Worm (Caenorhabditis elegans) whole organism, young adult: ENCODE results near the gene lin-14.

Experiments
- B0336.3 ChIP-seq: fragments of 200-800 bp; sonication (Bioruptor generic); IDR thresholded peaks from 2 replicates; pipeline ENCODE4 v1.3.6; 2022; ENCODE audit warnings: missing genetic modification characterization, missing compliant biosample characterization
- D2030.7 ChIP-seq: fragments of 200-800 bp; sonication (Bioruptor generic); IDR thresholded peaks from 2 replicates; pipeline ENCODE4 v1.3.6; 2022; ENCODE audit warnings: missing genetic modification reagents, missing genetic modification characterization, missing compliant biosample characterization
- F10E7.11 ChIP-seq: sonication (generic microtip); optimal IDR thresholded peaks from 2 replicates; lab custom pipeline; 2017; ENCODE audit warnings: mild to moderate bottlenecking, missing genetic modification characterization, moderate library complexity, missing compliant biosample characterization
- F22D6.2 ChIP-seq: sonication (generic microtip); optimal IDR thresholded peaks from 2 replicates; lab custom pipeline; 2016; ENCODE audit warnings: mild to moderate bottlenecking, missing genetic modification characterization, missing compliant biosample characterization
- F49E8.2 ChIP-seq: sonication (generic microtip); optimal IDR thresholded peaks from 3 replicates; lab custom pipeline; 2017; ENCODE audit warnings: missing genetic modification characterization, mild to moderate bottlenecking, missing compliant biosample characterization, antibody characterized with exemption, moderate library complexity; ENCODE audit not compliant: insufficient read depth
- F55B11.4 ChIP-seq: sonication (generic microtip); optimal IDR thresholded peaks from 2 replicates; lab custom pipeline; 2016; ENCODE audit warnings: missing compliant biosample characterization, missing genetic modification characterization, borderline replicate concordance; ENCODE audit not compliant: insufficient read depth
- Y79H2A.3 ChIP-seq: fragments of 200-800 bp; sonication (Bioruptor generic); conservative IDR thresholded peaks from 2 replicates; pipeline ENCODE4 v1.3.6; 2022; ENCODE audit warnings: missing genetic modification reagents, missing genetic modification characterization, missing compliant biosample characterization
- ZK185.1 ChIP-seq: sonication (generic microtip); optimal IDR thresholded peaks from 2 replicates; lab custom pipeline; 2016; ENCODE audit warnings: mild to moderate bottlenecking, missing genetic modification characterization, missing compliant biosample characterization; ENCODE audit not compliant: poor library complexity, severe bottlenecking
- attf-5 ChIP-seq: fragments of 200-800 bp; sonication (Bioruptor generic); optimal IDR thresholded peaks from 2 replicates; lab custom pipeline; 2018; ENCODE audit warnings: mild to moderate bottlenecking, missing genetic modification characterization, missing compliant biosample characterization
- attf-6 ChIP-seq: fragments of 200-800 bp; sonication (Bioruptor generic); IDR thresholded peaks from 2 replicates; pipeline ENCODE4 v1.3.6; 2022; ENCODE audit warnings: missing genetic modification reagents, missing genetic modification characterization, missing compliant biosample characterization
- bed-2 ChIP-seq: fragments of 200-800 bp; sonication (Bioruptor generic); IDR thresholded peaks from 2 replicates; pipeline ENCODE4 v1.3.6; 2022; ENCODE audit warnings: missing genetic modification reagents, missing genetic modification characterization, missing compliant biosample characterization
- ccch-3 ChIP-seq: fragments of 200-800 bp; sonication (Bioruptor generic); optimal IDR thresholded peaks from 2 replicates; lab custom pipeline; 2018; ENCODE audit warnings: mild to moderate bottlenecking, missing genetic modification characterization, missing compliant biosample characterization
- cebp-1 ChIP-seq, 2 experiments: fragments of 200-800 bp in 1 of 2; sonication (Bioruptor generic) in 1 of 2; sonication (generic microtip) in 1 of 2; IDR thresholded peaks in 1 of 2; optimal IDR thresholded peaks in 1 of 2; 2 replicates each; pipeline versions ENCODE4 v1.3.6 to Lab custom; 2017 to 2022; ENCODE audit warnings: missing compliant biosample characterization in 2 of 2, missing genetic modification characterization in 2 of 2, mild to moderate bottlenecking in 1 of 2, missing genetic modification reagents in 1 of 2, moderate library complexity in 1 of 2
- ceh-100 ChIP-seq: fragments of 200-800 bp; sonication (Bioruptor generic); IDR thresholded peaks from 2 replicates; pipeline ENCODE4 v1.3.6; 2022; ENCODE audit warnings: missing genetic modification reagents, missing genetic modification characterization, missing compliant biosample characterization
- ceh-40 ChIP-seq: fragments of 200-800 bp; sonication (Bioruptor generic); IDR thresholded peaks from 2 replicates; pipeline ENCODE4 v1.3.6; 2022; ENCODE audit warnings: missing genetic modification characterization, missing compliant biosample characterization
- ceh-58 ChIP-seq: fragments of 200-800 bp; sonication (Bioruptor generic); IDR thresholded peaks from 2 replicates; pipeline ENCODE4 v1.3.6; 2022; ENCODE audit warnings: missing genetic modification characterization, missing compliant biosample characterization
- ceh-79 ChIP-seq: sonication (generic microtip); optimal IDR thresholded peaks from 2 replicates; lab custom pipeline; 2017; ENCODE audit warnings: mild to moderate bottlenecking, missing genetic modification characterization, missing compliant biosample characterization
- chd-7 ChIP-seq: sonication (generic microtip); optimal IDR thresholded peaks from 2 replicates; lab custom pipeline; 2016; ENCODE audit warnings: mild to moderate bottlenecking, missing genetic modification characterization, moderate library complexity, missing compliant biosample characterization
- die-1 ChIP-seq: sonication (generic microtip); optimal IDR thresholded peaks from 2 replicates; lab custom pipeline; 2016; ENCODE audit warnings: missing genotype, mild to moderate bottlenecking, missing genetic modification characterization, missing compliant biosample characterization
- dox-1 ChIP-seq: fragments of 200-800 bp; sonication (Bioruptor generic); IDR thresholded peaks from 2 replicates; pipeline ENCODE4 v1.3.6; 2022; ENCODE audit warnings: missing genetic modification reagents, missing genetic modification characterization, missing compliant biosample characterization
- egl-18 ChIP-seq: fragments of 200-800 bp; sonication (Bioruptor generic); IDR thresholded peaks from 2 replicates; pipeline ENCODE4 v1.3.6; 2022; ENCODE audit warnings: missing genetic modification reagents, missing genetic modification characterization, missing compliant biosample characterization
- ets-4 ChIP-seq: fragments of 200-800 bp; sonication (Bioruptor generic); optimal IDR thresholded peaks from 2 replicates; lab custom pipeline; 2018; ENCODE audit warnings: mild to moderate bottlenecking, missing genetic modification characterization, missing compliant biosample characterization
- him-1 ChIP-seq: sonication (generic microtip); optimal IDR thresholded peaks from 2 replicates; lab custom pipeline; 2016; ENCODE audit warnings: missing genotype, missing genetic modification reagents, missing genetic modification characterization, missing compliant biosample characterization
- hsf-1 ChIP-seq: fragments of 200-800 bp; sonication (Bioruptor generic); IDR thresholded peaks from 2 replicates; pipeline ENCODE4 v1.3.6; 2022; ENCODE audit warnings: missing genetic modification reagents, missing genetic modification characterization, missing compliant biosample characterization
- let-526 ChIP-seq: fragments of 200-800 bp; sonication (Bioruptor generic); IDR thresholded peaks from 2 replicates; pipeline ENCODE4 v1.3.6; 2022; ENCODE audit warnings: missing genetic modification reagents, missing genetic modification characterization, missing compliant biosample characterization
- madf-6 ChIP-seq: fragments of 200-800 bp; sonication (Bioruptor generic); IDR thresholded peaks from 2 replicates; pipeline ENCODE4 v1.3.6; 2022; ENCODE audit warnings: missing genetic modification reagents, missing genetic modification characterization, missing compliant biosample characterization
- madf-8 ChIP-seq: fragments of 200-800 bp; sonication (Bioruptor generic); conservative IDR thresholded peaks from 2 replicates; pipeline ENCODE4 v1.3.6; 2022; ENCODE audit warnings: missing genetic modification reagents, missing genetic modification characterization, missing compliant biosample characterization
- nfya-1 ChIP-seq: sonication (generic microtip); optimal IDR thresholded peaks from 2 replicates; lab custom pipeline; 2017; ENCODE audit warnings: antibody characterized with exemption, missing compliant biosample characterization, missing genetic modification characterization, borderline replicate concordance; ENCODE audit not compliant: insufficient read depth
- nhr-179 ChIP-seq: sonication (generic microtip); optimal IDR thresholded peaks from 2 replicates; lab custom pipeline; 2016; ENCODE audit warnings: mild to moderate bottlenecking, missing genetic modification characterization, missing compliant biosample characterization
- nhr-80 ChIP-seq: sonication (generic microtip); optimal IDR thresholded peaks from 2 replicates; lab custom pipeline; 2016; ENCODE audit warnings: missing genetic modification characterization, missing compliant biosample characterization
- nhr-90 ChIP-seq: sonication (generic microtip); optimal IDR thresholded peaks from 2 replicates; lab custom pipeline; 2016; ENCODE audit warnings: missing genotype, mild to moderate bottlenecking, missing genetic modification characterization, missing compliant biosample characterization
- pbrm-1 ChIP-seq: fragments of 200-800 bp; sonication (Bioruptor generic); IDR thresholded peaks from 2 replicates; pipeline ENCODE4 v1.3.6; 2022; ENCODE audit warnings: missing genetic modification reagents, missing genetic modification characterization, missing compliant biosample characterization
- rcor-1 ChIP-seq: fragments of 200-800 bp; sonication (Bioruptor generic); IDR thresholded peaks from 2 replicates; pipeline ENCODE4 v1.3.6; 2022; ENCODE audit warnings: missing genetic modification reagents, missing genetic modification characterization, missing compliant biosample characterization
- repo-1 ChIP-seq: sonication (generic microtip); optimal IDR thresholded peaks from 2 replicates; lab custom pipeline; 2017; ENCODE audit warnings: mild to moderate bottlenecking, missing genetic modification characterization, missing compliant biosample characterization
- rpc-1 ChIP-seq, 2 experiments: fragments of 150-350 bp in 1 of 2; sonication (generic microtip) in 1 of 2; optimal IDR thresholded peaks; 2 replicates each; lab custom pipeline; 2014 to 2018; ENCODE audit warnings: missing biosample characterization in 1 of 2, missing genetic modification characterization in 1 of 2, missing genetic modification reagents in 1 of 2, missing genotype in 1 of 2
- sea-2 ChIP-seq: fragments of 200-800 bp; sonication (Bioruptor generic); IDR thresholded peaks from 2 replicates; pipeline ENCODE4 v1.3.6; 2022; ENCODE audit warnings: missing genetic modification characterization, missing compliant biosample characterization
- snpc-1.3 ChIP-seq: sonication (generic microtip); optimal IDR thresholded peaks from 2 replicates; lab custom pipeline; 2017; ENCODE audit warnings: missing genetic modification characterization, mild to moderate bottlenecking, missing compliant biosample characterization, antibody characterized with exemption, moderate library complexity, missing genotype, missing genetic modification reagents; ENCODE audit not compliant: insufficient read depth
- snpc-3.4 ChIP-seq: sonication (generic microtip); optimal IDR thresholded peaks from 2 replicates; lab custom pipeline; 2017; ENCODE audit warnings: missing genetic modification characterization, mild to moderate bottlenecking, missing compliant biosample characterization, antibody characterized with exemption, moderate library complexity, missing genotype, missing genetic modification reagents
- snpc-4 ChIP-seq, 5 experiments: fragments of 150-350 bp in 1 of 5; sonication (generic microtip) in 4 of 5; optimal IDR thresholded peaks; 2 replicates each; lab custom pipeline; 2014 to 2018; ENCODE audit warnings: missing genetic modification characterization in 5 of 5, missing biosample characterization in 3 of 5, antibody characterized with exemption in 2 of 5, mild to moderate bottlenecking in 2 of 5, missing compliant biosample characterization in 2 of 5, missing genotype in 2 of 5, moderate library complexity in 2 of 5, missing genetic modification reagents in 1 of 5
- somi-1 ChIP-seq: fragments of 200-800 bp; sonication (Bioruptor generic); optimal IDR thresholded peaks from 2 replicates; lab custom pipeline; 2018; ENCODE audit warnings: mild to moderate bottlenecking, missing genetic modification characterization, missing compliant biosample characterization
- tlf-1 ChIP-seq: fragments of 200-800 bp; sonication (Bioruptor generic); optimal IDR thresholded peaks from 2 replicates; lab custom pipeline; 2018; ENCODE audit warnings: mild to moderate bottlenecking, missing genetic modification characterization, missing compliant biosample characterization
- zfh-2 ChIP-seq: fragments of 200-800 bp; sonication (Bioruptor generic); conservative IDR thresholded peaks from 2 replicates; pipeline ENCODE4 v1.3.6; 2022; ENCODE audit warnings: missing genetic modification reagents, missing genetic modification characterization, missing compliant biosample characterization
- ztf-28 ChIP-seq: fragments of 200-800 bp; sonication (Bioruptor generic); IDR thresholded peaks from 2 replicates; pipeline ENCODE4 v1.3.6; 2022; ENCODE audit warnings: missing genetic modification reagents, missing genetic modification characterization, missing compliant biosample characterization

Gene lin-14

DNA sequence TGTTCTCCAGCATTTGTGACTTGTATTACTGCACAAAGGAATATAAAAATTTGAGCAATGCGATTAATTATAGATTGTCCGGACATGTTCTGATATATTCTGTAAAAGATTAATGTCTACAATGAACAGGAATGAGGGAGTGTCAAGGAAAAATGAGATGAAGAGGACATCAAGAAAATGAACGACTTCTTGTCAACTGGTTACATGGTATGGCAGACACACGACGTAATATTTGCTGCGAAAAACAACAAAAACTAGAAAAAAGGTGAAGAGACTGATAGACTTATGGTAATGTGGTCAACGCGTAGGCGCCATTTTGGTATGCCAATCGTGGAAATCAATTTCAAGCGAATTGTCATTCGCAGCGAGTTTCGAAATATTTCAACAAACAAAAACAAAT is 18.8 kb upstream of the lin-14 start, which contains the start of gene igeg-2:
Gene igeg-2, minus strand, starts transcription at position 101 of the 400 bp plus-strand sequence.
- TF ChIP-seq F10E7.11, result no peak
- no peak for TF ChIP-seq F55B11.4 (tag; lab: Kevin White, UChicago)
- no peak for TF ChIP-seq snpc-3.4 (tag; lab: Kevin White, UChicago)
- TF ChIP-seq D2030.7 (GFP tag; lab: Robert Waterston, UW), result no peak
- TF ChIP-seq ceh-79 (tag; lab: Kevin White, UChicago), result no peak
- no peak for TF ChIP-seq egl-18 (GFP tag; lab: Robert Waterston, UW)
- no peak for TF ChIP-seq chd-7 (tag; lab: Kevin White, UChicago)
- TF ChIP-seq repo-1, result no peak
- TF ChIP-seq hsf-1 (GFP tag; lab: Robert Waterston, UW), result no peak
- no peak for TF ChIP-seq ccch-3
- TF ChIP-seq attf-5 (GFP tag; lab: Kevin White, UChicago), result no peak
- no peak for TF ChIP-seq F22D6.2 (tag; lab: Kevin White, UChicago)
- no peak for TF ChIP-seq ceh-40
- no peak for TF ChIP-seq pbrm-1
- no peak for TF ChIP-seq ceh-58 (GFP tag; lab: Robert Waterston, UW)
- TF ChIP-seq B0336.3 (GFP tag; lab: Robert Waterston, UW), result no peak

DNA sequence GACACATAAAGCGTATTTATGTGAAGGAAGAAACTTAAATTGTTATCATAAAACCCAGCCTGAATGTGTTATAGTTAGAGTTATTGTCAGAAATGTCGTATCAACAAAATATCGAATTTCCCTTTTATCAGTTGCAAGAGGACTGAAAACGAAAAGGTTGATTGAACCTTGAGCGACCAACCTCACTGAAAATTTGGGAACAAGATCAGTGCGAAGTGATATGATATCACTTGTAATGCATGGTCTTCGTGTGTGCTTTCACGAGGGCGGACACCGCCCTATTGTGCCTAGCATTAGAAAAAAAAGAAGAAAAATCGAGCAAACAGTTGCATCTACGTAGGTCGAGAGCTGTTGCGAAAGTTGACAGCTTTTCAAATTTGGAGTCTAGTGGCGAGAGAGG is 17.7 kb upstream of the lin-14 start:
- TF ChIP-seq ets-4 (GFP tag; lab: Kevin White, UChicago) (peak; percentile 43), nfya-1 (tag; lab: Kevin White, UChicago) (no peak), bed-2 (GFP tag; lab: Robert Waterston, UW) (no peak), snpc-1.3 (tag; lab: Kevin White, UChicago) (no peak), rcor-1 (GFP tag; lab: Robert Waterston, UW) (no peak), nhr-80 (tag; lab: Kevin White, UChicago) (peak; percentile 85), Y79H2A.3 (GFP tag; lab: Robert Waterston, UW) (no peak), nhr-179 (tag; lab: Kevin White, UChicago) (no peak), zfh-2 (GFP tag; lab: Robert Waterston, UW) (no peak), rpc-1 (optimal IDR thresholded peaks at IDR 0.05; lab: Kevin White, UChicago) (no peak), rpc-1 (tag; optimal IDR thresholded peaks at IDR 0.05; lab: Kevin White, UChicago) (no peak), pbrm-1 (0 out of 2 replicates have a peak, but pooled peaks have one; percentile 24), madf-6 (GFP tag; lab: Robert Waterston, UW) (no peak), ZK185.1 (no peak), attf-6 (GFP tag; lab: Robert Waterston, UW) (no peak), dox-1 (GFP tag; lab: Robert Waterston, UW) (peak; percentile 29; the same call in 1 of the 2 replicates), cebp-1 (GFP tag; IDR thresholded peaks at IDR 0.05; lab: Robert Waterston, UW) (no peak), cebp-1 (tag; optimal IDR thresholded peaks at IDR 0.05; lab: Kevin White, UChicago) (peak; percentile 72), ztf-28 (no peak), him-1 (tag; lab: Kevin White, UChicago) (no peak), F55B11.4 (tag; lab: Kevin White, UChicago) (no peak), die-1 (tag; lab: Kevin White, UChicago) (no peak), nhr-90 (tag; lab: Kevin White, UChicago) (no peak), ceh-100 (no peak), sea-2 (GFP tag; lab: Robert Waterston, UW) (no peak), snpc-4 (GFP tag; optimal IDR thresholded peaks at IDR 0.05; lab: Kevin White, UChicago) (no peak), snpc-4 (tag; optimal IDR thresholded peaks at IDR 0.05; lab: Kevin White, UChicago) (no peak), somi-1 (GFP tag; lab: Kevin White, UChicago) (no peak), let-526 (GFP tag; lab: Robert Waterston, UW) (no peak), F49E8.2 (no peak), madf-8 (no peak), tlf-1 (no peak)
